Worm (Caenorhabditis elegans): ENCODE data around the gene cTel54X.2.

- no peak for TF ChIP-seq ztf-4 (tag; optimal IDR thresholded peaks at IDR 0.05)
- TF ChIP-seq aly-2 (tag; optimal IDR thresholded peaks at IDR 0.05) = no peak
- no peak for TF ChIP-seq daf-12 (tag; optimal IDR thresholded peaks at IDR 0.05)
- TF ChIP-seq unc-62 (GFP tag; optimal IDR thresholded peaks at IDR 0.05) = no peak
- TF ChIP-seq pha-4 (tag; optimal IDR thresholded peaks at IDR 0.05) = no peak
- TF ChIP-seq nhr-77 (tag; optimal IDR thresholded peaks at IDR 0.05) = no peak
- no peak for TF ChIP-seq elt-3 (tag; optimal IDR thresholded peaks at IDR 0.05)
- no peak for TF ChIP-seq elt-1 (tag; optimal IDR thresholded peaks at IDR 0.05)
- no peak for TF ChIP-seq tbx-2 (tag; optimal IDR thresholded peaks at IDR 0.05)
- no peak for TF ChIP-seq lin-39 (tag; optimal IDR thresholded peaks at IDR 0.05)
- no peak for TF ChIP-seq jun-1 (tag; optimal IDR thresholded peaks at IDR 0.05)
- TF ChIP-seq elt-2 (tag; optimal IDR thresholded peaks at IDR 0.05) = no peak
- no peak for TF ChIP-seq ZK546.5 (tag; optimal IDR thresholded peaks at IDR 0.05)
Observed at ce11 chrIII:40580-41113, 37.6 kb downstream of the cTel54X.2 start, which contains the start of gene col-88.

Data from whole organism, L3 larva.